Worm (Caenorhabditis elegans) whole organism, young adult: ENCODE results near the gene C35B1.8.

Experiments used
- B0019.2 ChIP-seq: fragments of 200-800 bp; sonication (Bioruptor generic); conservative IDR thresholded peaks from 2 replicates; pipeline ENCODE4 v1.3.6; 2022; ENCODE audit warnings: missing genetic modification reagents, missing genetic modification characterization, missing compliant biosample characterization
- B0261.1 ChIP-seq: sonication (generic microtip); optimal IDR thresholded peaks from 2 replicates; lab custom pipeline; 2016; ENCODE audit warnings: mild to moderate bottlenecking, missing genetic modification characterization, moderate library complexity, missing compliant biosample characterization
- D2030.7 ChIP-seq: fragments of 200-800 bp; sonication (Bioruptor generic); IDR thresholded peaks from 2 replicates; pipeline ENCODE4 v1.3.6; 2022; ENCODE audit warnings: missing genetic modification reagents, missing genetic modification characterization, missing compliant biosample characterization
- F23B12.7 ChIP-seq: sonication (generic microtip); optimal IDR thresholded peaks from 2 replicates; lab custom pipeline; 2017; ENCODE audit warnings: missing genetic modification characterization, mild to moderate bottlenecking, missing compliant biosample characterization, antibody characterized with exemption, moderate library complexity; ENCODE audit not compliant: insufficient read depth
- F52B5.7 ChIP-seq: sonication (generic microtip); optimal IDR thresholded peaks from 2 replicates; lab custom pipeline; 2016; ENCODE audit warnings: mild to moderate bottlenecking, missing genetic modification characterization, missing compliant biosample characterization
- F57A8.1 ChIP-seq: fragments of 200-800 bp; sonication (Bioruptor generic); optimal IDR thresholded peaks from 2 replicates; lab custom pipeline; 2018; ENCODE audit warnings: mild to moderate bottlenecking, missing genetic modification characterization, moderate library complexity, missing compliant biosample characterization
- T07F8.4 ChIP-seq: sonication (generic microtip); optimal IDR thresholded peaks from 2 replicates; lab custom pipeline; 2016; ENCODE audit warnings: mild to moderate bottlenecking, missing genetic modification characterization, moderate library complexity, missing compliant biosample characterization
- T26A5.8 ChIP-seq: sonication (generic microtip); optimal IDR thresholded peaks from 2 replicates; lab custom pipeline; 2016; ENCODE audit warnings: missing genetic modification characterization, missing compliant biosample characterization
- Y67H2A.10 ChIP-seq: fragments of 200-800 bp; sonication (Bioruptor generic); conservative IDR thresholded peaks from 2 replicates; pipeline ENCODE4 v1.3.6; 2022; ENCODE audit warnings: missing genetic modification reagents, missing genetic modification characterization, missing compliant biosample characterization
- Y79H2A.3 ChIP-seq: fragments of 200-800 bp; sonication (Bioruptor generic); conservative IDR thresholded peaks from 2 replicates; pipeline ENCODE4 v1.3.6; 2022; ENCODE audit warnings: missing genetic modification reagents, missing genetic modification characterization, missing compliant biosample characterization
- Y95B8A.8 ChIP-seq: fragments of 200-800 bp; sonication (Bioruptor generic); IDR thresholded peaks from 2 replicates; pipeline ENCODE4 v1.3.6; 2022; ENCODE audit warnings: missing genetic modification reagents, missing genetic modification characterization, missing compliant biosample characterization
- athp-1 ChIP-seq: sonication (generic microtip); optimal IDR thresholded peaks from 2 replicates; lab custom pipeline; 2017; ENCODE audit warnings: mild to moderate bottlenecking, missing genetic modification characterization, missing compliant biosample characterization
- attf-3 ChIP-seq: fragments of 200-800 bp; sonication (Bioruptor generic); conservative IDR thresholded peaks from 2 replicates; pipeline ENCODE4 v1.3.6; 2022; ENCODE audit warnings: missing genetic modification reagents, missing genetic modification characterization, missing compliant biosample characterization
- bed-1 ChIP-seq: fragments of 200-800 bp; sonication (Bioruptor generic); IDR thresholded peaks from 2 replicates; pipeline ENCODE4 v1.3.6; 2022; ENCODE audit warnings: missing genetic modification reagents, missing genetic modification characterization, missing compliant biosample characterization
- bed-2 ChIP-seq: fragments of 200-800 bp; sonication (Bioruptor generic); IDR thresholded peaks from 2 replicates; pipeline ENCODE4 v1.3.6; 2022; ENCODE audit warnings: missing genetic modification reagents, missing genetic modification characterization, missing compliant biosample characterization
- ceh-100 ChIP-seq: fragments of 200-800 bp; sonication (Bioruptor generic); IDR thresholded peaks from 2 replicates; pipeline ENCODE4 v1.3.6; 2022; ENCODE audit warnings: missing genetic modification reagents, missing genetic modification characterization, missing compliant biosample characterization
- ceh-27 ChIP-seq: fragments of 200-800 bp; sonication (Bioruptor generic); optimal IDR thresholded peaks from 2 replicates; lab custom pipeline; 2018; ENCODE audit warnings: mild to moderate bottlenecking, missing genetic modification characterization, moderate library complexity, missing compliant biosample characterization
- ceh-91 ChIP-seq: fragments of 200-800 bp; sonication (Bioruptor generic); IDR thresholded peaks from 2 replicates; pipeline ENCODE4 v1.3.6; 2022; ENCODE audit warnings: missing genetic modification reagents, missing genetic modification characterization, missing compliant biosample characterization
- die-1 ChIP-seq: sonication (generic microtip); optimal IDR thresholded peaks from 2 replicates; lab custom pipeline; 2016; ENCODE audit warnings: missing genotype, mild to moderate bottlenecking, missing genetic modification characterization, missing compliant biosample characterization
- dox-1 ChIP-seq: fragments of 200-800 bp; sonication (Bioruptor generic); IDR thresholded peaks from 2 replicates; pipeline ENCODE4 v1.3.6; 2022; ENCODE audit warnings: missing genetic modification reagents, missing genetic modification characterization, missing compliant biosample characterization
- dpff-1 ChIP-seq: sonication (generic microtip); optimal IDR thresholded peaks from 2 replicates; lab custom pipeline; 2017; ENCODE audit warnings: mild to moderate bottlenecking, missing genetic modification characterization, missing compliant biosample characterization
- egl-44 ChIP-seq: fragments of 200-800 bp; sonication (Bioruptor generic); IDR thresholded peaks from 2 replicates; pipeline ENCODE4 v1.3.6; 2022; ENCODE audit warnings: missing genetic modification reagents, missing genetic modification characterization, missing compliant biosample characterization
- egrh-3 ChIP-seq: fragments of 200-800 bp; sonication (Bioruptor generic); IDR thresholded peaks from 2 replicates; pipeline ENCODE4 v1.3.6; 2022; ENCODE audit warnings: missing genetic modification reagents, missing genetic modification characterization, missing compliant biosample characterization
- ets-4 ChIP-seq: fragments of 200-800 bp; sonication (Bioruptor generic); optimal IDR thresholded peaks from 2 replicates; lab custom pipeline; 2018; ENCODE audit warnings: mild to moderate bottlenecking, missing genetic modification characterization, missing compliant biosample characterization
- him-1 ChIP-seq: sonication (generic microtip); optimal IDR thresholded peaks from 2 replicates; lab custom pipeline; 2016; ENCODE audit warnings: missing genotype, missing genetic modification reagents, missing genetic modification characterization, missing compliant biosample characterization
- hmg-1.2 ChIP-seq: fragments of 200-800 bp; sonication (Bioruptor generic); IDR thresholded peaks from 2 replicates; pipeline ENCODE4 v1.3.6; 2022; ENCODE audit warnings: missing genetic modification reagents, missing genetic modification characterization, missing compliant biosample characterization
- let-526 ChIP-seq: fragments of 200-800 bp; sonication (Bioruptor generic); IDR thresholded peaks from 2 replicates; pipeline ENCODE4 v1.3.6; 2022; ENCODE audit warnings: missing genetic modification reagents, missing genetic modification characterization, missing compliant biosample characterization
- lin-35 ChIP-seq, 3 experiments: fragments of 150-350 bp in 2 of 3; sonication (generic microtip) in 1 of 3; optimal IDR thresholded peaks; 2 replicates each; lab custom pipeline; 2014 to 2018; ENCODE audit warnings: missing biosample characterization in 3 of 3, missing genetic modification characterization in 3 of 3, missing genetic modification reagents in 3 of 3
- lin-40 ChIP-seq: sonication (generic microtip); optimal IDR thresholded peaks from 2 replicates; lab custom pipeline; 2016; ENCODE audit warnings: missing genetic modification characterization, mild to moderate bottlenecking, missing compliant biosample characterization, missing genotype, missing genetic modification reagents
- lin-54 ChIP-seq: fragments of 200-800 bp; sonication (Bioruptor generic); optimal IDR thresholded peaks from 2 replicates; lab custom pipeline; 2018; ENCODE audit warnings: mild to moderate bottlenecking, missing genetic modification characterization, missing compliant biosample characterization
- nfya-2 ChIP-seq: fragments of 200-800 bp; sonication (Bioruptor generic); IDR thresholded peaks from 2 replicates; pipeline ENCODE4 v1.3.6; 2022; ENCODE audit warnings: missing genetic modification reagents, missing genetic modification characterization, missing compliant biosample characterization
- nfyb-1 ChIP-seq: fragments of 200-800 bp; sonication (Bioruptor generic); IDR thresholded peaks from 2 replicates; pipeline ENCODE4 v1.3.6; 2022; ENCODE audit warnings: missing genetic modification reagents, missing genetic modification characterization, missing compliant biosample characterization
- nhr-179 ChIP-seq: sonication (generic microtip); optimal IDR thresholded peaks from 2 replicates; lab custom pipeline; 2016; ENCODE audit warnings: mild to moderate bottlenecking, missing genetic modification characterization, missing compliant biosample characterization
- nhr-90 ChIP-seq: sonication (generic microtip); optimal IDR thresholded peaks from 2 replicates; lab custom pipeline; 2016; ENCODE audit warnings: missing genotype, mild to moderate bottlenecking, missing genetic modification characterization, missing compliant biosample characterization
- rcor-1 ChIP-seq: fragments of 200-800 bp; sonication (Bioruptor generic); IDR thresholded peaks from 2 replicates; pipeline ENCODE4 v1.3.6; 2022; ENCODE audit warnings: missing genetic modification reagents, missing genetic modification characterization, missing compliant biosample characterization
- sptf-2 ChIP-seq: fragments of 200-800 bp; sonication (Bioruptor generic); optimal IDR thresholded peaks from 2 replicates; lab custom pipeline; 2018; ENCODE audit warnings: mild to moderate bottlenecking, missing genetic modification characterization, missing compliant biosample characterization
- tbp1 ChIP-seq: fragments of 200-800 bp; sonication (Bioruptor generic); optimal IDR thresholded peaks from 2 replicates; lab custom pipeline; 2018; ENCODE audit warnings: mild to moderate bottlenecking, missing genetic modification characterization, missing compliant biosample characterization
- unc-62 ChIP-seq: fragments of 150-350 bp; optimal IDR thresholded peaks from 2 replicates; lab custom pipeline; 2014; ENCODE audit warnings: missing biosample characterization, missing genetic modification reagents, missing genetic modification characterization
- zfh-2 ChIP-seq: fragments of 200-800 bp; sonication (Bioruptor generic); conservative IDR thresholded peaks from 2 replicates; pipeline ENCODE4 v1.3.6; 2022; ENCODE audit warnings: missing genetic modification reagents, missing genetic modification characterization, missing compliant biosample characterization
- ztf-18 ChIP-seq: sonication (generic microtip); optimal IDR thresholded peaks from 2 replicates; lab custom pipeline; 2016; ENCODE audit warnings: missing genotype, mild to moderate bottlenecking, missing genetic modification characterization, missing compliant biosample characterization
- ztf-22 ChIP-seq: fragments of 200-800 bp; sonication (Bioruptor generic); optimal IDR thresholded peaks from 2 replicates; lab custom pipeline; 2018; ENCODE audit warnings: mild to moderate bottlenecking, missing genetic modification characterization, moderate library complexity, missing compliant biosample characterization

The C35B1.8 gene

DNA sequence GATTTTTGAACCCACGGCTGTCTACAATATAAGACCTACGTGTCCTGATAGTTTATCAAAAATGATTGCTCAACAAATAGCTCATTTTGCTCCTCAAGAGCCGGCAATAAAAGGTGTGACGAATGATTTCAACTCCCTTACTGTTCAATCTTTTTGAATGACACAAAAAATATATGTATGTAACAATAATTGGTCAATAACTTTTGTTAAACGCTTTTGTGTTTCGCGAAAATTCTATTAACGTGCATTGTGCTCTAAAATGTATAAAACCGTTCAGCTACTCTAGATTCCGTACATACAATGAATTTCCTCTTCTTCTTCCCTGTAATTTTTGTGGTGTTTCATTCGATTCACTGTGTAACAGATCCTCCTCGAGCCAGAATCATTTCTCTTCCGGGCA, 713 bp upstream of the C35B1.8 start, which contains the start of gene C35B1.4:
Gene C35B1.4 (plus strand): TSS at position 301 of the 400 bp plus-strand sequence.
- TF ChIP-seq D2030.7 (GFP tag; lab: Robert Waterston, UW) (no peak), B0019.2 (GFP tag; lab: Robert Waterston, UW) (no peak), F57A8.1 (GFP tag; lab: Kevin White, UChicago) (no peak), bed-2 (GFP tag; lab: Robert Waterston, UW) (no peak), attf-3 (GFP tag; lab: Robert Waterston, UW) (no peak), tbp1 (no peak), ceh-100 (GFP tag; lab: Robert Waterston, UW) (no peak), lin-40 (no peak), hmg-1.2 (GFP tag; lab: Robert Waterston, UW) (no peak), egl-44 (GFP tag; lab: Robert Waterston, UW) (no peak), athp-1 (tag; lab: Kevin White, UChicago) (no peak), ceh-27 (GFP tag; lab: Kevin White, UChicago) (no peak), nfyb-1 (GFP tag; lab: Robert Waterston, UW) (no peak), nfya-2 (no peak), nhr-90 (tag; lab: Kevin White, UChicago) (no peak), T07F8.4 (tag; lab: Kevin White, UChicago) (no peak), let-526 (GFP tag; lab: Robert Waterston, UW) (no peak), dpff-1 (tag; lab: Kevin White, UChicago) (no peak), him-1 (tag; lab: Kevin White, UChicago) (no peak), nhr-179 (no peak)

DNA sequence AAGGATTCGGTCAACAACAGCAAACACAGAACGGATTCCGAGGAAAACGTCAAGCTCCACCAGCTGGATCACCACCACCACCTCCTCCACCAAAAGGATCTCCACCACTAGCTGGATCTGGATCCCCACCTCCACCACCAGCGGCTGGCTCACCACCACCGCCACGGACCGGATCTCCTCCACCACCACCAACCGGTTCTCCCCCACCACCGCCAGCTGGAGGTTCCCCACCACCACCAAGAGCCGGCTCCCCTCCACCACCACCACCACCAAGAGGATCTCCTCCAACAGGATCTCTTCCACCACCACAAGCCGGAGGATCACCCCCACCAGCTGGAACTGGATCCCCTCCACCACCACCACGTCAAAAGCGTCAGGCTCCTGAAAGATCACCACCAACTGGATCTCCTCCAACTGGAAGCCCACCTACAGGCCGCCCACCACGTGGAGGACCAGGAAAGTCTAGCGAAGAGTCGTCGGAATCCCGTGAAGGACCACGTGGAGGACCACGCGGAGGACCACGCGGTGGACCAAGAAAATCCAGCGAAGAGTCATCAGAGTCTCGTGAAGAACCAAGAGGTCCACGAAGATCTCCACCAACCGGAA, 2.0 kb downstream of the C35B1.8 start:
- no peak for TF ChIP-seq dox-1 (GFP tag; lab: Robert Waterston, UW)
- TF ChIP-seq zfh-2 = peak; percentile 71
- no peak for TF ChIP-seq die-1 (tag; lab: Kevin White, UChicago)
- no peak for TF ChIP-seq ztf-22
- no peak for TF ChIP-seq bed-1
- no peak for TF ChIP-seq Y95B8A.8
- TF ChIP-seq F23B12.7 (tag; lab: Kevin White, UChicago) = no peak
- no peak for TF ChIP-seq T26A5.8
- no peak for TF ChIP-seq athp-1 (tag; lab: Kevin White, UChicago)
- TF ChIP-seq F57A8.1 (GFP tag; lab: Kevin White, UChicago) = peak; percentile 9
- TF ChIP-seq Y79H2A.3 = no peak
- no peak for TF ChIP-seq F52B5.7
- TF ChIP-seq hmg-1.2 (GFP tag; lab: Robert Waterston, UW) = no peak
- TF ChIP-seq Y67H2A.10 (GFP tag; lab: Robert Waterston, UW) = no peak
- no peak for TF ChIP-seq ztf-18
- peak; percentile 9; the same call in 1 of the 2 replicates for TF ChIP-seq ceh-91 (GFP tag; lab: Robert Waterston, UW)
- no peak for TF ChIP-seq unc-62 (GFP tag; lab: Kevin White, UChicago)
- no peak for TF ChIP-seq let-526 (GFP tag; lab: Robert Waterston, UW)
- peak; percentile 38 for TF ChIP-seq sptf-2 (GFP tag; lab: Kevin White, UChicago)
- no peak for TF ChIP-seq lin-35 (GFP tag; optimal IDR thresholded peaks at IDR 0.05; lab: Kevin White, UChicago)
- TF ChIP-seq ets-4 (GFP tag; lab: Kevin White, UChicago) = no peak
- no peak for TF ChIP-seq lin-54 (GFP tag; lab: Kevin White, UChicago)
- no peak for TF ChIP-seq ceh-100 (GFP tag; lab: Robert Waterston, UW)
- no peak for TF ChIP-seq B0261.1
- no peak for TF ChIP-seq rcor-1 (GFP tag; lab: Robert Waterston, UW)
- TF ChIP-seq egrh-3 = peak; percentile 96
